Fruit fly (Drosophila melanogaster) whole organism, embryonic: ENCODE measurements around the gene Cyp18a1.

Experiments used
- CG10147 ChIP-seq: fragments of 200-800 bp; sonication (Bioruptor generic); optimal IDR thresholded peaks from 2 replicates; lab custom pipeline; 2019; ENCODE audit warnings: missing biosample characterization, mild to moderate bottlenecking, missing genetic modification characterization, moderate library complexity
- CG10209 ChIP-seq: fragments of 200-800 bp; sonication (Bioruptor generic); optimal IDR thresholded peaks from 3 replicates; lab custom pipeline; 2017; ENCODE audit warnings: missing biosample characterization, mild to moderate bottlenecking, missing genetic modification characterization, missing genetic modification reagents
- CG10565 ChIP-seq: fragments of 200-800 bp; sonication (Bioruptor generic); optimal IDR thresholded peaks from 3 replicates; lab custom pipeline; 2016; ENCODE audit warnings: missing biosample characterization, mild to moderate bottlenecking, missing genetic modification characterization
- CG16863 ChIP-seq: fragments of 200-800 bp; sonication (Bioruptor generic); optimal IDR thresholded peaks from 3 replicates; lab custom pipeline; 2016; ENCODE audit warnings: missing biosample characterization, missing genetic modification characterization
- CG34422 ChIP-seq: fragments of 200-800 bp; sonication (Bioruptor generic); IDR thresholded peaks from 3 replicates; pipeline ENCODE4 v1.3.6; 2022; ENCODE audit warnings: missing biosample characterization, missing genetic modification characterization
- CG7271 ChIP-seq: fragments of 200-800 bp; sonication (Bioruptor generic); optimal IDR thresholded peaks from 2 replicates; lab custom pipeline; 2018; ENCODE audit warnings: missing biosample characterization, mild to moderate bottlenecking, missing genetic modification characterization, moderate library complexity
- CG8765 ChIP-seq: fragments of 200-800 bp; sonication (Bioruptor generic); IDR thresholded peaks from 2 replicates; pipeline ENCODE4 v1.3.6; 2022; ENCODE audit warnings: missing biosample characterization, missing genetic modification characterization
- CG8944 ChIP-seq: fragments of 200-800 bp; sonication (Bioruptor generic); optimal IDR thresholded peaks from 3 replicates; lab custom pipeline; 2016; ENCODE audit warnings: missing biosample characterization, missing genetic modification characterization
- CrebB ChIP-seq: fragments of 200-800 bp; sonication (Bioruptor generic); optimal IDR thresholded peaks from 3 replicates; lab custom pipeline; 2018; ENCODE audit warnings: missing biosample characterization, mild to moderate bottlenecking, missing genetic modification characterization
- Hmr ChIP-seq: fragments of 200-800 bp; sonication (Bioruptor generic); optimal IDR thresholded peaks from 3 replicates; lab custom pipeline; 2017; ENCODE audit warnings: mild to moderate bottlenecking, missing biosample characterization, missing genetic modification reagents, missing genetic modification characterization
- Optix ChIP-seq: fragments of 200-800 bp; sonication (Bioruptor generic); IDR thresholded peaks from 3 replicates; pipeline ENCODE4 v1.3.6; 2022; ENCODE audit warnings: missing biosample characterization, missing genetic modification characterization
- ap ChIP-seq: fragments of 200-800 bp; sonication (Bioruptor generic); IDR thresholded peaks from 2 replicates; pipeline ENCODE4 v1.3.6; 2022; ENCODE audit warnings: missing biosample characterization, missing genetic modification characterization
- chinmo ChIP-seq: fragments of 200-800 bp; sonication (Bioruptor generic); IDR thresholded peaks from 4 replicates; pipeline ENCODE4 v1.3.6; 2022; ENCODE audit warnings: missing biosample characterization, missing genetic modification characterization; ENCODE audit not compliant: partially characterized antibody
- jigr1 ChIP-seq: fragments of 200-800 bp; sonication (Bioruptor generic); IDR thresholded peaks from 3 replicates; pipeline ENCODE4 v1.3.6; 2022; ENCODE audit warnings: missing biosample characterization, missing genetic modification characterization
- twi ChIP-seq: fragments of 200-800 bp; optimal IDR thresholded peaks from 2 replicates; lab custom pipeline; 2019; ENCODE audit warnings: missing biosample characterization, mild to moderate bottlenecking, missing genetic modification characterization, moderate library complexity

The Cyp18a1 gene

DNA sequence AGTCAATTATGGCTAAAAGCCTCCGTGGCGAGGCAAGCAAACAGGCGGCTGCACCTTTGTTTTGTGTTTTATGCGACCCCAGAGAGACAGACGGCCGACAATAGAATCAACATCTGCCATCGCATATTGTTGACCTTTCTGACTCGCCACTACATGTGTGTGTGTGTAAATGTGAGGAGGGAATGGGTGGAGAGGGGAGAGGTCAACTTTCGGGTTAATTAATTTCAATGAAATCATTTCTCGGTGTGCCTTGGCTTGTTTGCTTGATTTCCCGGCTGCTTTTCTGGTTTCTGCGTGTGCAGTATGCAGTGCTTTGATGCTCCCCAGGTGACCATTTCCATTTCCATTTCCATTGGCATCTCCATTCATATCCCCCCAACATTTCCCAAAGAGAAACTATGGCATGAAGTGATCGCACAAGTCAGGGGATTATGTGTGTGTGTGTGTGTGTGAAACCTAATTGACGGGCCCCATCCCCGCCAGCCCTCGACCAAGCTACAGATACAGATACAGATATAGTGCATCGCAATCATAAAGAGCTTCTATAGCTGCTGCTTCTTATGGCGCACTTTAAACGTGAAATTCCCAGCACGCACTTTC lies 49.7 kb downstream of the Cyp18a1 start (continued):
- TF ChIP-seq CG10565 = no peak
- no peak for TF ChIP-seq Optix (GFP tag; lab: Robert Waterston, UW)
- TF ChIP-seq chinmo (GFP tag; lab: Robert Waterston, UW) = 0 out of 4 replicates have a peak, but pooled peaks have one; percentile 44
- no peak for TF ChIP-seq CG10147 (GFP tag; lab: Kevin White, UChicago)
- no peak for TF ChIP-seq CG8944 (GFP tag; lab: Kevin White, UChicago)
- peak; percentile 12 for TF ChIP-seq twi (tag; lab: Kevin White, UChicago)
- TF ChIP-seq ap (GFP tag; lab: Robert Waterston, UW) = no peak
- TF ChIP-seq CG10209 (GFP tag; lab: Kevin White, UChicago) = no peak
- no peak for TF ChIP-seq jigr1 (GFP tag; lab: Robert Waterston, UW)
- no peak for TF ChIP-seq CG7271 (tag; lab: Kevin White, UChicago)
- 0 out of 2 replicates have a peak, but pooled peaks have one; percentile 17 for TF ChIP-seq CG8765
- no peak for TF ChIP-seq CG16863 (GFP tag; lab: Kevin White, UChicago)
- no peak for TF ChIP-seq CG34422 (GFP tag; lab: Robert Waterston, UW)
- no peak for TF ChIP-seq Hmr (GFP tag; lab: Kevin White, UChicago)
- no peak for TF ChIP-seq CrebB (tag; lab: Kevin White, UChicago)
